Worm (Caenorhabditis elegans) whole organism, late embryonic: ENCODE measurements around the gene ule-5.

Experiments
- C38D4.7 ChIP-seq: fragments of 200-800 bp; sonication (Bioruptor generic); optimal IDR thresholded peaks from 2 replicates; lab custom pipeline; 2018; ENCODE audit warnings: mild to moderate bottlenecking, missing genetic modification characterization, moderate library complexity, missing compliant biosample characterization
- ceh-48 ChIP-seq: sonication (generic microtip); optimal IDR thresholded peaks from 2 replicates; lab custom pipeline; 2016; ENCODE audit warnings: missing genetic modification characterization, inconsistent platforms, missing compliant biosample characterization
- ceh-6 ChIP-seq: fragments of 200-800 bp; sonication (Bioruptor generic); optimal IDR thresholded peaks from 2 replicates; lab custom pipeline; 2018; ENCODE audit warnings: mild to moderate bottlenecking, missing genetic modification characterization, missing compliant biosample characterization

DNA sequence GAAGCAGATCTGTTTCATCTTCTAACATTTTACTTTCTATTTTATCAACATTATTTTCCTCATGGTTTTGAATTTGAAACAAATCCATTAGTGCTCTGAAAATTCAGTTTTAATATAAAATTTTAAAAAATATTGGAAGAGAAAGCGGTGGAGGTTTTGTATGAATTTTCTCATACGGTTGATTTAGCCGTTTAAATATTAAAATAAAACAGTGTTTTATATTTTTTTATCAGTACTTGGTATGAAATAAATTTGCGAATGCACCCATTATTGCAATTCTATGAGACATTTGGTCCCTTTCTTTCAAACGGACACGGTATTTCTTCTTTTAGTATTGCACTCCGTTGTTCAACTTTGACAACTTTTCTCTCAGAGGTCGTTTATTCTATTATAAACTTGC, 48.6 kb downstream of the ule-5 start, which contains the start of gene dot-1.4:
- TF ChIP-seq ceh-48 (tag; lab: Kevin White, UChicago), result no peak
- TF ChIP-seq ceh-6 (GFP tag; lab: Kevin White, UChicago), result no peak
- no peak for TF ChIP-seq C38D4.7 (GFP tag; lab: Kevin White, UChicago)
